ENCODE assay signal across 4 fruit fly cellular contexts in the genomic region with DNA sequence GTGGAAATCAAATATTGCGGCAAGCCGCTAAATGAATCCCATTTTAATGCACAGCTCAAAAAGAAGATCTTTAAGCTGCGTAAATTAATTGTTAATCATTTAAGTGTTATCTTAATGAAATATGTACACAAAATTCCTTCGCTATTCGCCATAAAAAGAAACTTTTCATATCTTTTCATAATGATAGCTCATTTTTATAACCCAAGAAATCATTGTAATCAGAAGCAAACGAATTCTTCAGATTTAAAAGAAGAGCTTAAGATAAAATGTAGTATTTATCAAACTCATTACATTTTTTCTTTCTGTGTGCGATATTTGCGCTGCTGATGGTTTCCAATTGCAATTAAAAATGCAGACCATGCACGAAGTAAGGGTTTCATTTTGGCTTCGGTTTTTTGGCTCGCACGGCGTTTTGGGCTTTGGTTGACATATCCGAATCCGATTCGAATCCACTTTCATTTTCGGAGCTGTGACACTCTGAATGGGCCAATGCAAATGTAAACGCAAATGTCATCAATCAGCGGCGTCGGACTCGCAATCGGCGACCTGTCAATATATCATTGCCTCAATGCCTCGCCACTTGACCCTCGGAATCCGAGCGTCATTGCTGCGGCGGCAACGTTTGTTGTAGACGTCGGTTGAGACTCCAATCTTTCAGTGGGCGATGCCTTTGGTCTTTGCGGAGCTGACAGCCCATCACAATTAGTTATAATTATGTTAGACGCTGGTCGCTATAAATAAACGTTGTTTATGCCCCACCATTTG.
TF ChIP-seq lines count a peak whose summit lies in the region.

No protein-coding gene starts in this region.

- TF ChIP-seq CTCF in whole organism, embryonic (GFP tag; optimal IDR thresholded peaks at IDR 0.05; lab: Kevin White, UChicago), result no peak

TF ChIP-seq in whole organism, adult, 20 proteins besides CTCF, POLR2A, EP300 and RAD21:
- TF ChIP-seq toe (GFP tag; optimal IDR thresholded peaks at IDR 0.05; lab: Kevin White, UChicago) (no peak), CG1620 (GFP tag; optimal IDR thresholded peaks at IDR 0.05; lab: Kevin White, UChicago) (no peak), CG11617 (GFP tag; optimal IDR thresholded peaks at IDR 0.05; lab: Kevin White, UChicago) (no peak), bab1 (GFP tag; optimal IDR thresholded peaks at IDR 0.05; lab: Kevin White, UChicago) (peak; percentile 26), kay (GFP tag; lab: Kevin White, UChicago; ENCODE audit: borderline replicate concordance) (no peak), CG7101 (tag; optimal IDR thresholded peaks at IDR 0.05; lab: Kevin White, UChicago) (peak; percentile 6), Crg-1 (GFP tag; optimal IDR thresholded peaks at IDR 0.05; lab: Kevin White, UChicago) (no peak), cic (GFP tag; optimal IDR thresholded peaks at IDR 0.05; lab: Kevin White, UChicago) (no peak), CG12768 (GFP tag; optimal IDR thresholded peaks at IDR 0.05; lab: Kevin White, UChicago) (no peak), CG5204 (GFP tag; optimal IDR thresholded peaks at IDR 0.05; lab: Kevin White, UChicago) (no peak), tj (GFP tag; optimal IDR thresholded peaks at IDR 0.05; lab: Kevin White, UChicago) (peak; percentile 97), Mnt (GFP tag; optimal IDR thresholded peaks at IDR 0.05; lab: Kevin White, UChicago) (no peak), ovo (GFP tag; optimal IDR thresholded peaks at IDR 0.05; lab: Kevin White, UChicago) (no peak), CG7045 (GFP tag; optimal IDR thresholded peaks at IDR 0.05; lab: Kevin White, UChicago) (no peak), CG33017 (tag; optimal IDR thresholded peaks at IDR 0.05; lab: Kevin White, UChicago) (no peak), CG14711 (tag; optimal IDR thresholded peaks at IDR 0.05; lab: Kevin White, UChicago) (peak; percentile 13), pad (GFP tag; optimal IDR thresholded peaks at IDR 0.05; lab: Kevin White, UChicago) (peak; percentile 10), Clk (GFP tag; optimal IDR thresholded peaks at IDR 0.05; lab: Kevin White, UChicago) (no peak), cnc (optimal IDR thresholded peaks at IDR 0.05; lab: Kevin White, UChicago) (no peak), Hr96 (GFP tag; optimal IDR thresholded peaks at IDR 0.05; lab: Kevin White, UChicago) (no peak)

TF ChIP-seq in whole organism, embryonic, 481 proteins besides CTCF, POLR2A, EP300 and RAD21 (continues in another document):
- TF ChIP-seq sim (GFP tag; IDR thresholded peaks at IDR 0.05; lab: Robert Waterston, UW), result no peak
- no peak for TF ChIP-seq CG1233 (GFP tag; optimal IDR thresholded peaks at IDR 0.05; lab: Kevin White, UChicago)
- 0 out of 2 replicates have a peak, but pooled peaks have one; percentile 24 for TF ChIP-seq CG31441 (GFP tag; IDR thresholded peaks at IDR 0.05; lab: Robert Waterston, UW)
- TF ChIP-seq wdn (GFP tag; IDR thresholded peaks at IDR 0.05; lab: Robert Waterston, UW), result no peak
- no peak for TF ChIP-seq Mad (GFP tag; optimal IDR thresholded peaks at IDR 0.05; lab: Kevin White, UChicago)
- TF ChIP-seq CG17361 (GFP tag; IDR thresholded peaks at IDR 0.05; lab: Robert Waterston, UW), result 0 out of 3 replicates have a peak, but pooled peaks have one; percentile 22
- no peak for TF ChIP-seq klu (GFP tag; IDR thresholded peaks at IDR 0.05; lab: Robert Waterston, UW)
- no peak for TF ChIP-seq HLH4C (GFP tag; IDR thresholded peaks at IDR 0.05; lab: Robert Waterston, UW; ENCODE audit: partially characterized antibody)
- peak; percentile 42 for TF ChIP-seq gem (tag; optimal IDR thresholded peaks at IDR 0.05; lab: Kevin White, UChicago)
- TF ChIP-seq Oli (tag; optimal IDR thresholded peaks at IDR 0.05; lab: Kevin White, UChicago), result peak; percentile 7
- TF ChIP-seq salm (tag; optimal IDR thresholded peaks at IDR 0.05; lab: Kevin White, UChicago), result no peak
- TF ChIP-seq CG4730 (GFP tag; IDR thresholded peaks at IDR 0.05; lab: Robert Waterston, UW), result no peak
- TF ChIP-seq CG16815 (GFP tag; optimal IDR thresholded peaks at IDR 0.05; lab: Kevin White, UChicago), result no peak
- no peak for TF ChIP-seq Lhr (GFP tag; optimal IDR thresholded peaks at IDR 0.05; lab: Kevin White, UChicago)
- no peak for TF ChIP-seq Fer1 (GFP tag; optimal IDR thresholded peaks at IDR 0.05; lab: Kevin White, UChicago)
- TF ChIP-seq CG1603 (tag; optimal IDR thresholded peaks at IDR 0.05; lab: Kevin White, UChicago), result no peak
- peak; percentile 19 for TF ChIP-seq CG2678 (tag; optimal IDR thresholded peaks at IDR 0.05; lab: Kevin White, UChicago)
- peak; percentile 7 for TF ChIP-seq grau (tag; optimal IDR thresholded peaks at IDR 0.05; lab: Kevin White, UChicago)
- TF ChIP-seq PHDP (tag; optimal IDR thresholded peaks at IDR 0.05; lab: Kevin White, UChicago), result peak; percentile 17
- TF ChIP-seq CG10147 (GFP tag; optimal IDR thresholded peaks at IDR 0.05; lab: Kevin White, UChicago), result no peak
- TF ChIP-seq hb (GFP tag; IDR thresholded peaks at IDR 0.05; lab: Robert Waterston, UW; ENCODE audit: partially characterized antibody), result no peak

TF ChIP-seq in whole organism, prepupa, 60 proteins besides CTCF, POLR2A, EP300 and RAD21:
- peak; percentile 1 for TF ChIP-seq Blimp-1 (GFP tag; optimal IDR thresholded peaks at IDR 0.05; lab: Kevin White, UChicago)
- TF ChIP-seq Eip78C (GFP tag; lab: Kevin White, UChicago), result peak; percentile 54
- no peak for TF ChIP-seq Sox15 (GFP tag; optimal IDR thresholded peaks at IDR 0.05; lab: Kevin White, UChicago)

TF ChIP-seq in whole organism, pupa, 21 proteins besides CTCF, POLR2A, EP300 and RAD21:
- TF ChIP-seq CG32121 (GFP tag; IDR thresholded peaks at IDR 0.05; lab: Robert Waterston, UW), result 0 out of 2 replicates have a peak, but pooled peaks have one; percentile 10
- TF ChIP-seq CG10348 (GFP tag; IDR thresholded peaks at IDR 0.05; lab: Robert Waterston, UW), result no peak
TF ChIP-seq in whole organism, pupa: peak in this region for 1.
